Worm (Caenorhabditis elegans): ENCODE data around the gene tmem-131.

DNA sequence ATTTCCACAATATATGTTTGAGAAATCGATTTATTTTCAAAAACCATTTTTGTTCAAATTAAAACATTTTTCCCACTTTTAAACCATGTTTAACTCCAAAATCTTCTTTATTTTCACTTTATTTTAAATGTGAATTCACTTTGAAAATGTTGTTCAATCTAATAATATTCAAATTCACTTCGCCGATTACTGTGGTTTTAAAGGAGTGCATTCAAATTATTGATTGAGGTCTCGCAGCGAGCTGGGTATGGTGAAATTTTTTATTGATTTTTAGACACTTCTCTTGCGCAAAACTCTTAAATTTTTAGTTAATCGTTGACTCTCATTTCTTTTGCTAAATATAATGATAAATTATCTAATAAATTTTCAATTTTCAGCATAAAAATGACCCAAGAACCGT lies 49.8 kb upstream of the tmem-131 start, which contains the start of gene C45G9.5:
- TF ChIP-seq klf-2 (GFP tag; conservative IDR thresholded peaks at IDR 0.05) (no peak), cog-1 (tag; optimal IDR thresholded peaks at IDR 0.05) (no peak), ztf-29 (GFP tag; IDR thresholded peaks at IDR 0.05) (no peak), flt-1 (GFP tag; IDR thresholded peaks at IDR 0.05) (no peak), ztf-23 (GFP tag; IDR thresholded peaks at IDR 0.05) (no peak), ref-1 (GFP tag; conservative IDR thresholded peaks at IDR 0.05) (no peak), T22C8.4 (GFP tag; IDR thresholded peaks at IDR 0.05) (no peak)
